Worm (Caenorhabditis elegans): ENCODE results near the gene cnnm-5.
"Not testable (repeated sequence)": the region's sequence is repeated elsewhere in the genome, so short reads cannot be mapped to it uniquely, and the experiment has no call there.

The cnnm-5 gene

ce11 chrIII:3852030-3852579, 23.1 kb upstream of the cnnm-5 start, which contains the start of gene cyp-25A4:
Gene cyp-25A4 (minus strand): TSS chrIII:3852080.
- TF ChIP-seq ceh-36 (tag; optimal IDR thresholded peaks at IDR 0.05); ama-1 (optimal IDR thresholded peaks at IDR 0.05); flt-1 (GFP tag; IDR thresholded peaks at IDR 0.05): not testable (repeated sequence)

ce11 chrIII:3844746-3845145, 15.7 kb upstream of the cnnm-5 start, which contains the start of gene maph-1.3:
Gene maph-1.3 (plus strand): TSS chrIII:3844893.
- TF ChIP-seq ets-7 (tag; optimal IDR thresholded peaks at IDR 0.05); ceh-13 (GFP tag; optimal IDR thresholded peaks at IDR 0.05); F13C5.2 (tag; optimal IDR thresholded peaks at IDR 0.05): not testable (repeated sequence)

- not testable (repeated sequence) for TF ChIP-seq scrt-1 (GFP tag; IDR thresholded peaks at IDR 0.05); hnd-1 (tag; optimal IDR thresholded peaks at IDR 0.05); flt-1 (GFP tag; IDR thresholded peaks at IDR 0.05)
These were observed 14.5 kb upstream of the cnnm-5 start, which contains the start of gene C36A4.4 for ce11 chrIII:3843514-3843913. Gene C36A4.4 (minus strand): TSS chrIII:3843614.

- TF ChIP-seq ets-7 (tag; optimal IDR thresholded peaks at IDR 0.05); ama-1 (optimal IDR thresholded peaks at IDR 0.05); hnd-1 (tag; optimal IDR thresholded peaks at IDR 0.05): not testable (repeated sequence)
These were observed 11.3 kb upstream of the cnnm-5 start, which contains the start of gene C36A4.11 for ce11 chrIII:3840279-3840678. Gene C36A4.11 (plus strand): TSS chrIII:3840579.

ce11 chrIII:3839635-3840034, 10.6 kb upstream of the cnnm-5 start, which contains the start of gene cyp-25A3:
Gene cyp-25A3 (minus strand): TSS chrIII:3839735.
- no peak for TF ChIP-seq pes-1 (GFP tag; IDR thresholded peaks at IDR 0.05)
- TF ChIP-seq sea-1 (GFP tag; conservative IDR thresholded peaks at IDR 0.05), result no peak
- TF ChIP-seq tra-4 (tag; optimal IDR thresholded peaks at IDR 0.05), result no peak
- TF ChIP-seq aly-1 (tag; optimal IDR thresholded peaks at IDR 0.05), result no peak
- no peak for TF ChIP-seq F13C5.2 (tag; optimal IDR thresholded peaks at IDR 0.05)
- TF ChIP-seq ceh-36 (tag; optimal IDR thresholded peaks at IDR 0.05), result no peak
- TF ChIP-seq ceh-13 (GFP tag; optimal IDR thresholded peaks at IDR 0.05), result no peak
- TF ChIP-seq ama-1 (optimal IDR thresholded peaks at IDR 0.05), result no peak
- no peak for TF ChIP-seq tbx-37 (GFP tag; conservative IDR thresholded peaks at IDR 0.05)
- no peak for TF ChIP-seq ets-7 (tag; optimal IDR thresholded peaks at IDR 0.05)
- no peak for TF ChIP-seq hmg-4 (GFP tag; optimal IDR thresholded peaks at IDR 0.05)
- TF ChIP-seq B0310.2 (tag; optimal IDR thresholded peaks at IDR 0.05), result no peak
- TF ChIP-seq flt-1 (GFP tag; IDR thresholded peaks at IDR 0.05), result no peak
- no peak for TF ChIP-seq tbx-11 (GFP tag; IDR thresholded peaks at IDR 0.05)
- TF ChIP-seq hnd-1 (tag; optimal IDR thresholded peaks at IDR 0.05), result no peak

- TF ChIP-seq tra-4 (tag; optimal IDR thresholded peaks at IDR 0.05) (no peak), hmg-4 (GFP tag; optimal IDR thresholded peaks at IDR 0.05) (no peak), F13C5.2 (tag; optimal IDR thresholded peaks at IDR 0.05) (no peak), sea-1 (GFP tag; conservative IDR thresholded peaks at IDR 0.05) (no peak), pes-1 (GFP tag; IDR thresholded peaks at IDR 0.05) (no peak), hnd-1 (tag; optimal IDR thresholded peaks at IDR 0.05) (no peak), flt-1 (GFP tag; IDR thresholded peaks at IDR 0.05) (no peak)
These were observed 5.8 kb upstream of the cnnm-5 start, which contains the start of gene cyp-25A2 for ce11 chrIII:3834800-3835271. Gene cyp-25A2 (plus strand): TSS chrIII:3835221.

ce11 chrIII:3832291-3832690, 3.3 kb upstream of the cnnm-5 start, which contains the start of gene cyp-25A1:
Gene cyp-25A1 (plus strand): TSS chrIII:3832591.
- no peak for TF ChIP-seq B0310.2 (tag; optimal IDR thresholded peaks at IDR 0.05)
- TF ChIP-seq scrt-1 (GFP tag; IDR thresholded peaks at IDR 0.05), result no peak
- TF ChIP-seq hnd-1 (tag; optimal IDR thresholded peaks at IDR 0.05), result no peak
- TF ChIP-seq sea-1 (GFP tag; conservative IDR thresholded peaks at IDR 0.05), result no peak
- no peak for TF ChIP-seq ceh-13 (GFP tag; optimal IDR thresholded peaks at IDR 0.05)
- no peak for TF ChIP-seq tbx-37 (GFP tag; conservative IDR thresholded peaks at IDR 0.05)
- no peak for TF ChIP-seq ceh-36 (tag; optimal IDR thresholded peaks at IDR 0.05)
- no peak for TF ChIP-seq tbx-11 (GFP tag; IDR thresholded peaks at IDR 0.05)
- no peak for TF ChIP-seq hmg-4 (GFP tag; optimal IDR thresholded peaks at IDR 0.05)
- no peak for TF ChIP-seq F13C5.2 (tag; optimal IDR thresholded peaks at IDR 0.05)

ce11 chrIII:3831798-3832197, 2.8 kb upstream of the cnnm-5 start:
- TF ChIP-seq tbx-11 (GFP tag; IDR thresholded peaks at IDR 0.05), result no peak
- TF ChIP-seq scrt-1 (GFP tag; IDR thresholded peaks at IDR 0.05), result no peak
- TF ChIP-seq hmbx-1 (tag; optimal IDR thresholded peaks at IDR 0.05), result no peak
- TF ChIP-seq ceh-13 (GFP tag; optimal IDR thresholded peaks at IDR 0.05), result no peak
- TF ChIP-seq tra-4 (tag; optimal IDR thresholded peaks at IDR 0.05), result no peak
- no peak for TF ChIP-seq F13C5.2 (tag; optimal IDR thresholded peaks at IDR 0.05)
- no peak for TF ChIP-seq flt-1 (GFP tag; IDR thresholded peaks at IDR 0.05)
- TF ChIP-seq pes-1 (GFP tag; IDR thresholded peaks at IDR 0.05), result no peak
- no peak for TF ChIP-seq ama-1 (optimal IDR thresholded peaks at IDR 0.05)
- TF ChIP-seq sea-1 (GFP tag; conservative IDR thresholded peaks at IDR 0.05), result no peak
- no peak for TF ChIP-seq aly-1 (tag; optimal IDR thresholded peaks at IDR 0.05)

ce11 chrIII:3831381-3831780, 2.4 kb upstream of the cnnm-5 start, which contains the start of gene C36A4.10:
Gene C36A4.10 (minus strand): TSS chrIII:3831481.
- no peak for TF ChIP-seq tbx-11 (GFP tag; IDR thresholded peaks at IDR 0.05)
- TF ChIP-seq B0310.2 (tag; optimal IDR thresholded peaks at IDR 0.05), result no peak
- TF ChIP-seq tra-4 (tag; optimal IDR thresholded peaks at IDR 0.05), result no peak
- TF ChIP-seq ceh-13 (GFP tag; optimal IDR thresholded peaks at IDR 0.05), result no peak
- TF ChIP-seq hmg-4 (GFP tag; optimal IDR thresholded peaks at IDR 0.05), result no peak
- no peak for TF ChIP-seq hmbx-1 (tag; optimal IDR thresholded peaks at IDR 0.05)
- TF ChIP-seq flt-1 (GFP tag; IDR thresholded peaks at IDR 0.05), result no peak
- no peak for TF ChIP-seq F13C5.2 (tag; optimal IDR thresholded peaks at IDR 0.05)
- TF ChIP-seq ets-7 (tag; optimal IDR thresholded peaks at IDR 0.05), result no peak
- TF ChIP-seq aly-1 (tag; optimal IDR thresholded peaks at IDR 0.05), result no peak

Data from whole organism, early embryonic.